Worm (Caenorhabditis elegans) whole organism, midembryonic: ENCODE measurements around the gene T16H12.2.
"Not testable (repeated sequence)": the region's sequence is repeated elsewhere in the genome, so short reads cannot be mapped to it uniquely, and the experiment has no call there.

Experiments
- T22C8.4 ChIP-seq: fragments of 200-800 bp; sonication (Bioruptor generic); IDR thresholded peaks from 2 replicates; pipeline ENCODE4 v1.3.6; 2022; ENCODE audit warnings: missing genetic modification characterization, missing compliant biosample characterization
- cog-1 ChIP-seq: sonication (generic microtip); optimal IDR thresholded peaks from 2 replicates; lab custom pipeline; 2016; ENCODE audit warnings: missing genetic modification characterization, missing compliant biosample characterization
- flt-1 ChIP-seq: fragments of 200-800 bp; sonication (Bioruptor generic); IDR thresholded peaks from 2 replicates; pipeline ENCODE4 v1.3.6; 2022; ENCODE audit warnings: missing genetic modification characterization, missing compliant biosample characterization
- klf-2 ChIP-seq: fragments of 200-800 bp; sonication (Bioruptor generic); conservative IDR thresholded peaks from 2 replicates; pipeline ENCODE4 v1.3.6; 2022; ENCODE audit warnings: missing genetic modification reagents, missing genetic modification characterization, missing compliant biosample characterization
- med-1 ChIP-seq: sonication (generic microtip); optimal IDR thresholded peaks from 2 replicates; lab custom pipeline; 2017; ENCODE audit warnings: missing genetic modification characterization, mild to moderate bottlenecking, missing compliant biosample characterization, antibody characterized with exemption, missing genetic modification reagents; ENCODE audit not compliant: insufficient read depth
- ref-1 ChIP-seq: fragments of 200-800 bp; sonication (Bioruptor generic); conservative IDR thresholded peaks from 2 replicates; pipeline ENCODE4 v1.3.6; 2022; ENCODE audit warnings: missing genetic modification reagents, missing genetic modification characterization, missing compliant biosample characterization
- tab-1 ChIP-seq: fragments of 200-800 bp; sonication (Bioruptor generic); IDR thresholded peaks from 2 replicates; pipeline ENCODE4 v1.3.6; 2022; ENCODE audit warnings: missing genetic modification characterization, missing compliant biosample characterization
- ztf-23 ChIP-seq: fragments of 200-800 bp; sonication (Bioruptor generic); IDR thresholded peaks from 2 replicates; pipeline ENCODE4 v1.3.6; 2022; ENCODE audit warnings: missing genetic modification reagents, missing genetic modification characterization, missing compliant biosample characterization
- ztf-29 ChIP-seq: fragments of 200-800 bp; sonication (Bioruptor generic); IDR thresholded peaks from 2 replicates; pipeline ENCODE4 v1.3.6; 2022; ENCODE audit warnings: missing genetic modification reagents, missing genetic modification characterization, missing compliant biosample characterization

DNA sequence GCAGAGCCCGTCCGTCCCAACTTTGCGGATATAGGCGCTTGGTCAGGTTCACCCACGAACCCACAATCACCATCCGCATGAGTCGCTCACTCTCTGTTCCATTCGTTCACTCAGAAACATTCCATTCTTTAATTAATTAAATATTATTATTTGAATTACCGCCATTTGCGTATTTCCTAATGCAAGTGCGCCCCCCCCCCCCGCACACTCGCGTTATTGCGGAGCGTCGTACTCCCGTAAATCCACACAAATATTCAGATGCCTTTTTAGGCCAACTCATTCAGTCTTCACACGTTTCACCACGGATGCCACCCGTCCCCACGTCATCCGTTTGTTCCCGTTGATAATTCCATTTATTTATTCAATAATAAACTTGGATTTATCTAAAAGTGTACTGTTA lies 35.8 kb upstream of the T16H12.2 start, which contains the start of gene T16G12.3:
- TF ChIP-seq flt-1 (GFP tag; lab: Robert Waterston, UW); cog-1 (tag; lab: Kevin White, UChicago); T22C8.4 (GFP tag; lab: Robert Waterston, UW); ztf-23 (GFP tag; lab: Robert Waterston, UW); klf-2 (GFP tag; lab: Robert Waterston, UW); ztf-29 (GFP tag; lab: Robert Waterston, UW); ref-1 (GFP tag; lab: Robert Waterston, UW); tab-1; med-1 (GFP tag; lab: Kevin White, UChicago): not testable (repeated sequence)
